Fruit fly (Drosophila melanogaster): ENCODE measurements around the gene Drsl6.

Gene Drsl6

dm6 chr3L:3343260-3343659, 7.0 kb upstream of the Drsl6 start:
- peak; percentile 48 for TF ChIP-seq kay (GFP tag; ENCODE audit: borderline replicate concordance)
- TF ChIP-seq pad (GFP tag; optimal IDR thresholded peaks at IDR 0.05) = no peak

- TF ChIP-seq tj (GFP tag; optimal IDR thresholded peaks at IDR 0.05) = peak; percentile 66
- TF ChIP-seq toe (GFP tag; optimal IDR thresholded peaks at IDR 0.05) = no peak
Measured at dm6 chr3L:3342307-3342940, 6.2 kb upstream of the Drsl6 start.

DNA sequence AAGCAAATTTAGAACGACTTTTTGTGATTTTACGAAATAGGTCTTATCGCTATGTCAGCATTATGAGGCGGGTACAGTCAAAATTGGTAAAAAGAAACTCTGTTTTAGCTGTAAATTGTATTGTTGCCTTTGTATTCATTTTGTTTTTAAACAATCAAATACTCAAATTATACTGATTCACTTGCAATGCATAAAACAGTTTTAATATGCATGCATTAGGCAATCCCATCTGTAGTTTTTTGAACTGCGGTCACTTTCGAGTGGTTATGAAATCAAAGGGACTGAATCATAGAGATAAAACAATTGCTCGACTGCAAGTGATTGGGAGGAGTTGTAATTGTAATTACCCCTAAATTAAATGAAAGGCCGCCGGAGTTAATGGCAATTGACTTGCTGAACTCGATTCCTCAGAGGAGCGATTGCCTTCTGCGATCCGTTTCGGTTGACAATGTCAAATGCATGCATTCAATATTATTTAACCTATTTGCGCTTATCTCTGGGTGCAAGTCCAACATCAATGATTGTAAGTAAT, 3.5 kb upstream of the Drsl6 start:
- TF ChIP-seq CG33017 (tag; optimal IDR thresholded peaks at IDR 0.05) = no peak
- TF ChIP-seq cnc (optimal IDR thresholded peaks at IDR 0.05) = no peak
- TF ChIP-seq ovo (GFP tag; optimal IDR thresholded peaks at IDR 0.05) = no peak
- no peak for TF ChIP-seq cic (GFP tag; optimal IDR thresholded peaks at IDR 0.05)
- peak; percentile 10 for TF ChIP-seq CG7101 (tag; optimal IDR thresholded peaks at IDR 0.05)
- no peak for TF ChIP-seq Crg-1 (GFP tag; optimal IDR thresholded peaks at IDR 0.05)
- no peak for TF ChIP-seq pad (GFP tag; optimal IDR thresholded peaks at IDR 0.05)
- peak; percentile 45 for TF ChIP-seq kay (GFP tag; ENCODE audit: borderline replicate concordance)
- no peak for TF ChIP-seq Clk (GFP tag; optimal IDR thresholded peaks at IDR 0.05)
- peak; percentile 4 for TF ChIP-seq CG14711 (tag; optimal IDR thresholded peaks at IDR 0.05)
- no peak for TF ChIP-seq CG12768 (GFP tag; optimal IDR thresholded peaks at IDR 0.05)
- TF ChIP-seq CG11617 (GFP tag; optimal IDR thresholded peaks at IDR 0.05) = no peak
- no peak for TF ChIP-seq CG7045 (GFP tag; optimal IDR thresholded peaks at IDR 0.05)
- no peak for TF ChIP-seq CG1620 (GFP tag; optimal IDR thresholded peaks at IDR 0.05)
- no peak for TF ChIP-seq toe (GFP tag; optimal IDR thresholded peaks at IDR 0.05)
- no peak for TF ChIP-seq Hr96 (GFP tag; optimal IDR thresholded peaks at IDR 0.05)
- TF ChIP-seq bab1 (GFP tag; optimal IDR thresholded peaks at IDR 0.05) = no peak
- TF ChIP-seq CG5204 (GFP tag; optimal IDR thresholded peaks at IDR 0.05) = no peak
- peak; percentile 22 for TF ChIP-seq tj (GFP tag; optimal IDR thresholded peaks at IDR 0.05)
- no peak for TF ChIP-seq Mnt (GFP tag; optimal IDR thresholded peaks at IDR 0.05)

dm6 chr3L:3338882-3339590, 2.8 kb upstream of the Drsl6 start:
- TF ChIP-seq toe (GFP tag; optimal IDR thresholded peaks at IDR 0.05) (no peak), CG7045 (GFP tag; optimal IDR thresholded peaks at IDR 0.05) (no peak), cic (GFP tag; optimal IDR thresholded peaks at IDR 0.05) (no peak), CG14711 (tag; optimal IDR thresholded peaks at IDR 0.05) (peak; percentile 6)

DNA sequence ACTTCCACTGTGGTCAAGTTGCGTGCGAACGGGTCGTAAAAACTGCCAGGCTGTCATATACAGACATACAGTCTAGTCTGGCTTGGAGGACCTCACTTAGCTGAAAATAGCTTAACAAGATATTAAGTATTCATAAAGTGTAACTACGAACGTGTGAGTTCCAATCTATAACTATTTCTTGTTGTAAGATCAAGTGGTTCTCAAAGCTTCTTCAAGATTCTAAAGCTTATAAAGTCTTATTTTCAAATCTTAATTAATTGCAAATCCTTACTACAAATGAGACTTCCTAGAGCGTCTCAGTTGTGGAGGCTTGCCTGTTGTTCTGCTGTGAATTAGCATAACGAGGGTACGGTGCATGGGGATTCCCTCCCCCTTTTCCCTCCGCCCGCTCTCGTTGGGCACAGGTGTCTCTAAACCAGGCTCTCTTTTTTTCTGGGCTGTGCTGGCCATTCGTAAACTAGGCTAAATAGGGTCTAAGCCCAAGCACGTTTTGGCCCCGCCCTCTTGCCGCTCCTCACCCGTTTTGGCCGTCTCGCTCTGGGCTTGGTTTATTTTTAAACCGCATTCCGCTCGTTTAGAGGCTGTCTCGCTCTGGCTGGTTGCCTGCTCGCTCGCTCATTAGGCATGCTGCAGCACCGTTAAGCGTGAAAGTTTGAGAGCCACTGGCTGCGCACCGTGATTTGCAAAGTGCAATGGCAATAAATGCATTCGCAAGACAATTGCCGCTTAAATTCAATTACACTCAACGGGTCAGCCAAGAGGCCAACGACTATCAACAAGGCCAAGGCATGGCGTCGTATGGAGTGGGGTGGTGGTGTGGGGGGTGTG, 2.0 kb upstream of the Drsl6 start:
- peak; percentile 17 for TF ChIP-seq Crg-1 (GFP tag; optimal IDR thresholded peaks at IDR 0.05)
- peak; percentile 10 for TF ChIP-seq kay (GFP tag; ENCODE audit: borderline replicate concordance)
- no peak for TF ChIP-seq CG33017 (tag; optimal IDR thresholded peaks at IDR 0.05)
- TF ChIP-seq ovo (GFP tag; optimal IDR thresholded peaks at IDR 0.05) = peak; percentile 97
- TF ChIP-seq Mnt (GFP tag; optimal IDR thresholded peaks at IDR 0.05) = peak; percentile 14

- TF ChIP-seq CG11617 (GFP tag; optimal IDR thresholded peaks at IDR 0.05) (no peak), bab1 (GFP tag; optimal IDR thresholded peaks at IDR 0.05) (no peak), Mnt (GFP tag; optimal IDR thresholded peaks at IDR 0.05) (no peak), kay (GFP tag; ENCODE audit: borderline replicate concordance) (no peak), Crg-1 (GFP tag; optimal IDR thresholded peaks at IDR 0.05) (no peak), tj (GFP tag; optimal IDR thresholded peaks at IDR 0.05) (no peak), CG5204 (GFP tag; optimal IDR thresholded peaks at IDR 0.05) (no peak), Clk (GFP tag; optimal IDR thresholded peaks at IDR 0.05) (no peak), CG1620 (GFP tag; optimal IDR thresholded peaks at IDR 0.05) (no peak), CG33017 (tag; optimal IDR thresholded peaks at IDR 0.05) (no peak), CG14711 (tag; optimal IDR thresholded peaks at IDR 0.05) (no peak), toe (GFP tag; optimal IDR thresholded peaks at IDR 0.05) (no peak), cic (GFP tag; optimal IDR thresholded peaks at IDR 0.05) (no peak), ovo (GFP tag; optimal IDR thresholded peaks at IDR 0.05) (no peak), Hr96 (GFP tag; optimal IDR thresholded peaks at IDR 0.05) (no peak), cnc (optimal IDR thresholded peaks at IDR 0.05) (no peak)
Measured at dm6 chr3L:3337345-3337928, 1.2 kb upstream of the Drsl6 start.

Data from whole organism, adult.